Worm (Caenorhabditis elegans) whole organism, young adult: Measurements from ENCODE around the gene arr-1.

ENCODE experiments used
- B0336.3 ChIP-seq: fragments of 200-800 bp; sonication (Bioruptor generic); IDR thresholded peaks from 2 replicates; pipeline ENCODE4 v1.3.6; 2022; ENCODE audit warnings: missing genetic modification characterization, missing compliant biosample characterization
- C17E4.6 ChIP-seq: fragments of 200-800 bp; sonication (Bioruptor generic); IDR thresholded peaks from 2 replicates; pipeline ENCODE4 v1.3.6; 2022; ENCODE audit warnings: missing genetic modification reagents, missing genetic modification characterization, missing compliant biosample characterization
- F37B4.10 ChIP-seq: fragments of 200-800 bp; sonication (Bioruptor generic); IDR thresholded peaks from 2 replicates; pipeline ENCODE4 v1.3.6; 2022; ENCODE audit warnings: missing genetic modification characterization, missing compliant biosample characterization
- F39B2.1 ChIP-seq: fragments of 200-800 bp; sonication (Bioruptor generic); IDR thresholded peaks from 2 replicates; pipeline ENCODE4 v1.3.6; 2022; ENCODE audit warnings: missing genetic modification reagents, missing genetic modification characterization, missing compliant biosample characterization
- F49E8.2 ChIP-seq: sonication (generic microtip); optimal IDR thresholded peaks from 3 replicates; lab custom pipeline; 2017; ENCODE audit warnings: missing genetic modification characterization, mild to moderate bottlenecking, missing compliant biosample characterization, antibody characterized with exemption, moderate library complexity; ENCODE audit not compliant: insufficient read depth
- K12H6.12 ChIP-seq: fragments of 200-800 bp; sonication (Bioruptor generic); optimal IDR thresholded peaks from 2 replicates; lab custom pipeline; 2018; ENCODE audit warnings: mild to moderate bottlenecking, missing genetic modification characterization, missing compliant biosample characterization
- T07F8.4 ChIP-seq: sonication (generic microtip); optimal IDR thresholded peaks from 2 replicates; lab custom pipeline; 2016; ENCODE audit warnings: mild to moderate bottlenecking, missing genetic modification characterization, moderate library complexity, missing compliant biosample characterization
- Y53G8AR.9 ChIP-seq: fragments of 200-800 bp; sonication (Bioruptor generic); conservative IDR thresholded peaks from 2 replicates; pipeline ENCODE4 v1.3.6; 2022; ENCODE audit warnings: missing genetic modification reagents, missing genetic modification characterization, missing compliant biosample characterization
- Y79H2A.3 ChIP-seq: fragments of 200-800 bp; sonication (Bioruptor generic); conservative IDR thresholded peaks from 2 replicates; pipeline ENCODE4 v1.3.6; 2022; ENCODE audit warnings: missing genetic modification reagents, missing genetic modification characterization, missing compliant biosample characterization
- aptf-3 ChIP-seq: fragments of 200-800 bp; sonication (Bioruptor generic); IDR thresholded peaks from 2 replicates; pipeline ENCODE4 v1.3.6; 2022; ENCODE audit warnings: missing genetic modification characterization, missing compliant biosample characterization
- atf-7 ChIP-seq: sonication (generic microtip); optimal IDR thresholded peaks from 2 replicates; lab custom pipeline; 2017; ENCODE audit warnings: mild to moderate bottlenecking, missing genetic modification characterization, missing compliant biosample characterization
- athp-1 ChIP-seq: sonication (generic microtip); optimal IDR thresholded peaks from 2 replicates; lab custom pipeline; 2017; ENCODE audit warnings: mild to moderate bottlenecking, missing genetic modification characterization, missing compliant biosample characterization
- ceh-58 ChIP-seq: fragments of 200-800 bp; sonication (Bioruptor generic); IDR thresholded peaks from 2 replicates; pipeline ENCODE4 v1.3.6; 2022; ENCODE audit warnings: missing genetic modification characterization, missing compliant biosample characterization
- chd-7 ChIP-seq: sonication (generic microtip); optimal IDR thresholded peaks from 2 replicates; lab custom pipeline; 2016; ENCODE audit warnings: mild to moderate bottlenecking, missing genetic modification characterization, moderate library complexity, missing compliant biosample characterization
- dox-1 ChIP-seq: fragments of 200-800 bp; sonication (Bioruptor generic); IDR thresholded peaks from 2 replicates; pipeline ENCODE4 v1.3.6; 2022; ENCODE audit warnings: missing genetic modification reagents, missing genetic modification characterization, missing compliant biosample characterization
- efl-1 ChIP-seq: fragments of 150-350 bp; optimal IDR thresholded peaks from 2 replicates; lab custom pipeline; 2014; ENCODE audit warnings: missing biosample characterization, missing genetic modification reagents, missing genetic modification characterization
- egl-18 ChIP-seq: fragments of 200-800 bp; sonication (Bioruptor generic); IDR thresholded peaks from 2 replicates; pipeline ENCODE4 v1.3.6; 2022; ENCODE audit warnings: missing genetic modification reagents, missing genetic modification characterization, missing compliant biosample characterization
- ets-4 ChIP-seq: fragments of 200-800 bp; sonication (Bioruptor generic); optimal IDR thresholded peaks from 2 replicates; lab custom pipeline; 2018; ENCODE audit warnings: mild to moderate bottlenecking, missing genetic modification characterization, missing compliant biosample characterization
- fkh-3 ChIP-seq: sonication (generic microtip); optimal IDR thresholded peaks from 2 replicates; lab custom pipeline; 2016; ENCODE audit warnings: mild to moderate bottlenecking, missing genetic modification characterization, missing compliant biosample characterization
- him-1 ChIP-seq: sonication (generic microtip); optimal IDR thresholded peaks from 2 replicates; lab custom pipeline; 2016; ENCODE audit warnings: missing genotype, missing genetic modification reagents, missing genetic modification characterization, missing compliant biosample characterization
- hlh-12 ChIP-seq: sonication (generic microtip); optimal IDR thresholded peaks from 2 replicates; lab custom pipeline; 2016; ENCODE audit warnings: missing genetic modification characterization, missing compliant biosample characterization
- hmg-1.2 ChIP-seq: fragments of 200-800 bp; sonication (Bioruptor generic); IDR thresholded peaks from 2 replicates; pipeline ENCODE4 v1.3.6; 2022; ENCODE audit warnings: missing genetic modification reagents, missing genetic modification characterization, missing compliant biosample characterization
- hrde-1 ChIP-seq: sonication (generic microtip); optimal IDR thresholded peaks from 2 replicates; lab custom pipeline; 2016; ENCODE audit warnings: missing genetic modification characterization, mild to moderate bottlenecking, missing compliant biosample characterization, moderate library complexity, missing genotype, missing genetic modification reagents, borderline replicate concordance
- hsf-1 ChIP-seq: fragments of 200-800 bp; sonication (Bioruptor generic); IDR thresholded peaks from 2 replicates; pipeline ENCODE4 v1.3.6; 2022; ENCODE audit warnings: missing genetic modification reagents, missing genetic modification characterization, missing compliant biosample characterization
- let-607 ChIP-seq, 2 experiments: fragments of 200-800 bp in 1 of 2; sonication (Bioruptor generic) in 1 of 2; sonication (generic microtip) in 1 of 2; optimal IDR thresholded peaks; 2 replicates each; lab custom pipeline; 2016 to 2018; ENCODE audit warnings: mild to moderate bottlenecking in 2 of 2, missing compliant biosample characterization in 2 of 2, missing genetic modification characterization in 2 of 2, moderate library complexity in 2 of 2, missing genotype in 1 of 2
- lin-35 ChIP-seq, 3 experiments: fragments of 150-350 bp in 2 of 3; sonication (generic microtip) in 1 of 3; optimal IDR thresholded peaks; 2 replicates each; lab custom pipeline; 2014 to 2018; ENCODE audit warnings: missing biosample characterization in 3 of 3, missing genetic modification characterization in 3 of 3, missing genetic modification reagents in 3 of 3
- lin-40 ChIP-seq: sonication (generic microtip); optimal IDR thresholded peaks from 2 replicates; lab custom pipeline; 2016; ENCODE audit warnings: missing genetic modification characterization, mild to moderate bottlenecking, missing compliant biosample characterization, missing genotype, missing genetic modification reagents
- lsl-1 ChIP-seq: fragments of 200-800 bp; sonication (Bioruptor generic); optimal IDR thresholded peaks from 2 replicates; lab custom pipeline; 2018; ENCODE audit warnings: mild to moderate bottlenecking, missing genetic modification characterization, moderate library complexity, missing compliant biosample characterization
- lsy-27 ChIP-seq: sonication (generic microtip); optimal IDR thresholded peaks from 2 replicates; lab custom pipeline; 2017; ENCODE audit warnings: missing genetic modification characterization, mild to moderate bottlenecking, missing compliant biosample characterization, antibody characterized with exemption, missing genotype, borderline replicate concordance; ENCODE audit not compliant: insufficient read depth
- nhr-120 ChIP-seq: fragments of 200-800 bp; sonication (Bioruptor generic); IDR thresholded peaks from 2 replicates; pipeline ENCODE4 v1.3.6; 2022; ENCODE audit warnings: missing genetic modification characterization, missing compliant biosample characterization
- nhr-179 ChIP-seq: sonication (generic microtip); optimal IDR thresholded peaks from 2 replicates; lab custom pipeline; 2016; ENCODE audit warnings: mild to moderate bottlenecking, missing genetic modification characterization, missing compliant biosample characterization
- rcor-1 ChIP-seq: fragments of 200-800 bp; sonication (Bioruptor generic); IDR thresholded peaks from 2 replicates; pipeline ENCODE4 v1.3.6; 2022; ENCODE audit warnings: missing genetic modification reagents, missing genetic modification characterization, missing compliant biosample characterization
- rpc-1 ChIP-seq, 2 experiments: fragments of 150-350 bp in 1 of 2; sonication (generic microtip) in 1 of 2; optimal IDR thresholded peaks; 2 replicates each; lab custom pipeline; 2014 to 2018; ENCODE audit warnings: missing biosample characterization in 1 of 2, missing genetic modification characterization in 1 of 2, missing genetic modification reagents in 1 of 2, missing genotype in 1 of 2
- sea-2 ChIP-seq: fragments of 200-800 bp; sonication (Bioruptor generic); IDR thresholded peaks from 2 replicates; pipeline ENCODE4 v1.3.6; 2022; ENCODE audit warnings: missing genetic modification characterization, missing compliant biosample characterization
- tbp1 ChIP-seq: fragments of 200-800 bp; sonication (Bioruptor generic); optimal IDR thresholded peaks from 2 replicates; lab custom pipeline; 2018; ENCODE audit warnings: mild to moderate bottlenecking, missing genetic modification characterization, missing compliant biosample characterization
- tlf-1 ChIP-seq: fragments of 200-800 bp; sonication (Bioruptor generic); optimal IDR thresholded peaks from 2 replicates; lab custom pipeline; 2018; ENCODE audit warnings: mild to moderate bottlenecking, missing genetic modification characterization, missing compliant biosample characterization
- zfh-2 ChIP-seq: fragments of 200-800 bp; sonication (Bioruptor generic); conservative IDR thresholded peaks from 2 replicates; pipeline ENCODE4 v1.3.6; 2022; ENCODE audit warnings: missing genetic modification reagents, missing genetic modification characterization, missing compliant biosample characterization
- ztf-18 ChIP-seq: sonication (generic microtip); optimal IDR thresholded peaks from 2 replicates; lab custom pipeline; 2016; ENCODE audit warnings: missing genotype, mild to moderate bottlenecking, missing genetic modification characterization, missing compliant biosample characterization
- ztf-26 ChIP-seq: sonication (generic microtip); optimal IDR thresholded peaks from 2 replicates; lab custom pipeline; 2017; ENCODE audit warnings: missing genetic modification characterization, missing compliant biosample characterization

arr-1 gene

DNA sequence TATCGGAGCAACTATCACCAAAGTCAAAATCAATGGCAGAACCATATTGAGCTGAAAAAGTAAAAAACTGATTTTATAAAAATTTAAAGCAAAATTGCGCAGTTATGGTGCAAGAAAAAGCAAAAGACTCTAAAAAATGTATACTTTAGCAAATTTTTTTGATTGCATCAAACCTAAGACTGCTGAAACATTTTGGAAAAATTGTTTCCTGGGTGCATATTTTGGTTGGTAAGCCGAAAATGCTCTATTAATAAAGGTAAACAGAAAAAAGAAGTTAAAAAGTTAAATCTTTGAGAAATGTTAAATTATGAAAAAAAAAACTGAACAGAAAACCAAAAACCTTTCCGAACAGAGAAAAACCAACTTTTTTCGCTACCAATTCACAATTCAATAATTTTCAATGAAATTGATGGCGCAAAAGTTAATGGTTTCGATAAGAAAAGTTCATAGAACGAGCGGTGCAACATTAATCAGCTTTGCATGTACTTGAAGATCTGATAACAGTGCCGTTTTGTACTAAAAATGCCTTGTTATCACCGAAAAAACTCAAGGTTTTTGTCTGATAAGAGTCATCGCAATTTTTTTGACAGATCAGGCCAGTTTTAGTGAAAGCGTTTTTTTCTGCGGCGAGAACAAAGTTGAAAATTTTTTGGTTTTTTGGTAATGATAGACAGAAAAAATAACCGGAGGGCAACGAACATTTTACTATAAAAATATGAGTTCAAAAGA lies 27.5 kb downstream of the arr-1 start, which contains the start of gene abhd-3.2 (continued):
- TF ChIP-seq egl-18 (GFP tag; lab: Robert Waterston, UW) (no peak), chd-7 (tag; lab: Kevin White, UChicago) (no peak), athp-1 (tag; lab: Kevin White, UChicago) (no peak), hrde-1 (tag; lab: Kevin White, UChicago) (no peak), nhr-120 (GFP tag; lab: Robert Waterston, UW) (no peak), F37B4.10 (GFP tag; lab: Robert Waterston, UW) (no peak), dox-1 (GFP tag; lab: Robert Waterston, UW) (peak; percentile 62), F49E8.2 (no peak), tlf-1 (GFP tag; lab: Kevin White, UChicago) (peak; percentile 44), rcor-1 (GFP tag; lab: Robert Waterston, UW) (no peak), F39B2.1 (GFP tag; lab: Robert Waterston, UW) (no peak), aptf-3 (no peak), ztf-18 (tag; lab: Kevin White, UChicago) (no peak), efl-1 (GFP tag; lab: Kevin White, UChicago) (no peak), Y53G8AR.9 (GFP tag; lab: Robert Waterston, UW) (no peak), lin-35 (GFP tag; optimal IDR thresholded peaks at IDR 0.05; lab: Kevin White, UChicago) (no peak), Y79H2A.3 (GFP tag; lab: Robert Waterston, UW) (no peak), hsf-1 (GFP tag; lab: Robert Waterston, UW) (no peak), tbp1 (GFP tag; lab: Kevin White, UChicago) (peak; percentile 12), zfh-2 (no peak), him-1 (tag; lab: Kevin White, UChicago) (no peak), rpc-1 (optimal IDR thresholded peaks at IDR 0.05; lab: Kevin White, UChicago) (no peak), rpc-1 (tag; optimal IDR thresholded peaks at IDR 0.05; lab: Kevin White, UChicago) (no peak), K12H6.12 (tag; lab: Kevin White, UChicago) (no peak), T07F8.4 (tag; lab: Kevin White, UChicago) (no peak), ztf-26 (tag; lab: Kevin White, UChicago) (peak; percentile 19), ceh-58 (no peak), lsl-1 (GFP tag; lab: Kevin White, UChicago) (no peak), lsy-27 (tag; lab: Kevin White, UChicago) (no peak), C17E4.6 (GFP tag; lab: Robert Waterston, UW) (no peak), B0336.3 (peak; percentile 44; the same call in 1 of the 2 replicates), fkh-3 (tag; lab: Kevin White, UChicago) (no peak), sea-2 (no peak), lin-40 (peak; percentile 71), ets-4 (peak; percentile 82), hmg-1.2 (GFP tag; lab: Robert Waterston, UW) (no peak), hlh-12 (no peak), atf-7 (tag; lab: Kevin White, UChicago) (peak; percentile 63), nhr-179 (tag; lab: Kevin White, UChicago) (no peak), let-607 (tag; optimal IDR thresholded peaks at IDR 0.05; lab: Kevin White, UChicago) (peak; percentile 2 to 45)
